Worm (Caenorhabditis elegans) whole organism, late embryonic: ENCODE measurements around the gene ifc-1.

Source experiments
- hlh-30 ChIP-seq: sonication (generic microtip); optimal IDR thresholded peaks from 2 replicates; lab custom pipeline; 2017; ENCODE audit warnings: antibody characterized with exemption, missing genetic modification characterization, missing compliant biosample characterization; ENCODE audit not compliant: insufficient read depth
- nhr-11 ChIP-seq: fragments of 150-350 bp; optimal IDR thresholded peaks from 2 replicates; lab custom pipeline; 2014; ENCODE audit warnings: missing biosample characterization, missing genetic modification characterization
- tbx-2 ChIP-seq: sonication (generic microtip); optimal IDR thresholded peaks from 2 replicates; lab custom pipeline; 2016; ENCODE audit warnings: missing genetic modification characterization, missing compliant biosample characterization

ce11 chrV:2888265-2888664 is 7.1 kb downstream of the ifc-1 start:
- TF ChIP-seq nhr-11 (tag; lab: Kevin White, UChicago) (no peak), tbx-2 (no peak), hlh-30 (tag; lab: Kevin White, UChicago) (no peak)
